ENCODE assay signal across 1 fruit fly cellular context in the genomic region with DNA sequence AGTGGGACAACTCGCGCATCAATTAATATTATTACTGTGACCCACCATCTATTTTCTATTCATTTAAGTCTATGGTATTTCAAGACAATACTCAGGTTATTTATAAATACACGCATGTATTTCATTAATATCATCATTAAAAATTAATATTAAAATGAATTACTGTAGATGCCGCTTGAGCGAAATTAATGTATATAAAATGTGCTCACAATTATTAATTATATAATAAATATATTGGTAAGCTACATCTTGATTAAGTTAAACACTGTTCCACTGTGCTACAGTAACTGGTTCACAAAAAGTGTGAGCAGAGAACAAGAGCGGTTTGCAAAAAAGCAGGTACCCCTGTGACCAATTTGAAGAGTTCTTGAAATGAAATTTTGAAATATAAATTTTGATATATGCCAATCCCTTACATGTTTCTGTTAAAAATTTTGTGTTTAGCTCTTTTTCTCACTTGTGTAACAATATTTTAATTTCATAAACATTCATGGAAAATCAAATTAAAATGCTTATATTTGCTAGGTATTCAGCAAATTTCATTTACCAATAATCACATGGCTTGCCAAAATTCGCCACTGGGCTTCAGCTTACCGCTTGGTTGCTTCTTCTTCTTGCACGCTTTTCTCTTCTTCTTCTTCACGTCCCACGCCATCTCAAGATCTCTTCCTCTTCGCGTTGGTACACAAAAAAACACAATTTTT.
TF ChIP-seq lines count a peak whose summit lies in the region.

No protein-coding gene starts in this region.

TF ChIP-seq in whole organism, embryonic, 481 proteins besides CTCF, POLR2A, EP300 and RAD21 (continued from another document and continues in another):
- no peak for TF ChIP-seq cg (GFP tag; optimal IDR thresholded peaks at IDR 0.05; lab: Kevin White, UChicago)
- TF ChIP-seq CG31224 (GFP tag; IDR thresholded peaks at IDR 0.05; lab: Robert Waterston, UW), result peak; percentile 99
- peak; percentile 85 for TF ChIP-seq dan (GFP tag; IDR thresholded peaks at IDR 0.05; lab: Robert Waterston, UW)
- TF ChIP-seq CG5953 (GFP tag; IDR thresholded peaks at IDR 0.05; lab: Robert Waterston, UW), result peak; percentile 99
- TF ChIP-seq kah (GFP tag; optimal IDR thresholded peaks at IDR 0.05; lab: Kevin White, UChicago), result peak; percentile 98
- TF ChIP-seq fd3F (GFP tag; optimal IDR thresholded peaks at IDR 0.05; lab: Kevin White, UChicago), result peak; percentile 100
- TF ChIP-seq CG10267 (tag; optimal IDR thresholded peaks at IDR 0.05; lab: Kevin White, UChicago), result peak; percentile 99
- TF ChIP-seq Ets97D (GFP tag; optimal IDR thresholded peaks at IDR 0.05; lab: Kevin White, UChicago), result peak; percentile 95
- peak; percentile 95 for TF ChIP-seq Adf1 (GFP tag; IDR thresholded peaks at IDR 0.05; lab: Robert Waterston, UW)
- peak; percentile 100 for TF ChIP-seq Med (GFP tag; lab: Kevin White, UChicago)
- peak; percentile 100 for TF ChIP-seq pho (GFP tag; optimal IDR thresholded peaks at IDR 0.05; lab: Kevin White, UChicago)
- peak; percentile 100 for TF ChIP-seq NfI (GFP tag; optimal IDR thresholded peaks at IDR 0.05; lab: Kevin White, UChicago)
- TF ChIP-seq Sry-δ (GFP tag; optimal IDR thresholded peaks at IDR 0.05; lab: Kevin White, UChicago), result peak; percentile 88
- peak; percentile 100 for TF ChIP-seq CG32767 (GFP tag; IDR thresholded peaks at IDR 0.05; lab: Robert Waterston, UW)
- peak; percentile 95 for TF ChIP-seq psq (GFP tag; optimal IDR thresholded peaks at IDR 0.05; lab: Kevin White, UChicago)
- peak; percentile 100 for TF ChIP-seq dmrt11E (tag; optimal IDR thresholded peaks at IDR 0.05; lab: Kevin White, UChicago)
- TF ChIP-seq Side (GFP tag; optimal IDR thresholded peaks at IDR 0.05; lab: Kevin White, UChicago), result peak; percentile 99
- TF ChIP-seq Bteb2 (GFP tag; optimal IDR thresholded peaks at IDR 0.05; lab: Kevin White, UChicago), result peak; percentile 100
- peak; percentile 100 for TF ChIP-seq Camta (GFP tag; optimal IDR thresholded peaks at IDR 0.05; lab: Kevin White, UChicago)
- TF ChIP-seq sna (GFP tag; IDR thresholded peaks at IDR 0.05; lab: Robert Waterston, UW; ENCODE audit: partially characterized antibody), result peak; percentile 40; the same call in 1 of the 2 replicates
- TF ChIP-seq pros (GFP tag; optimal IDR thresholded peaks at IDR 0.05; lab: Kevin White, UChicago), result no peak
- peak; percentile 99 for TF ChIP-seq CG11247 (GFP tag; IDR thresholded peaks at IDR 0.05; lab: Robert Waterston, UW)
- peak; percentile 100 for TF ChIP-seq Hr3 (GFP tag; optimal IDR thresholded peaks at IDR 0.05; lab: Kevin White, UChicago)
- TF ChIP-seq B-H1 (GFP tag; IDR thresholded peaks at IDR 0.05; lab: Robert Waterston, UW), result peak; percentile 99
- peak; percentile 85 for TF ChIP-seq corto (GFP tag; optimal IDR thresholded peaks at IDR 0.05; lab: Kevin White, UChicago)
- peak; percentile 49; the same call in 1 of the 2 replicates for TF ChIP-seq inv (GFP tag; IDR thresholded peaks at IDR 0.05; lab: Robert Waterston, UW; ENCODE audit: partially characterized antibody)
- TF ChIP-seq CG15696 (tag; optimal IDR thresholded peaks at IDR 0.05; lab: Kevin White, UChicago), result peak; percentile 99
- peak; percentile 99 for TF ChIP-seq pnt (GFP tag; optimal IDR thresholded peaks at IDR 0.05; lab: Kevin White, UChicago)
- TF ChIP-seq Trl (optimal IDR thresholded peaks at IDR 0.05; lab: Kevin White, UChicago), result no peak
- TF ChIP-seq Trl (GFP tag; optimal IDR thresholded peaks at IDR 0.05; lab: Kevin White, UChicago), result peak; percentile 100
- TF ChIP-seq CG17568 (GFP tag; optimal IDR thresholded peaks at IDR 0.05; lab: Kevin White, UChicago), result peak; percentile 99
- peak; percentile 100 for TF ChIP-seq CG4328 (GFP tag; optimal IDR thresholded peaks at IDR 0.05; lab: Kevin White, UChicago)
- TF ChIP-seq CG17186 (GFP tag; optimal IDR thresholded peaks at IDR 0.05; lab: Kevin White, UChicago), result peak; percentile 96
- TF ChIP-seq CG9817 (tag; optimal IDR thresholded peaks at IDR 0.05; lab: Kevin White, UChicago), result peak; percentile 100
- peak; percentile 99 for TF ChIP-seq CG12236 (GFP tag; optimal IDR thresholded peaks at IDR 0.05; lab: Kevin White, UChicago)
- TF ChIP-seq Ptx1 (GFP tag; IDR thresholded peaks at IDR 0.05; lab: Robert Waterston, UW), result peak; percentile 100
- TF ChIP-seq BEAF-32 (GFP tag; optimal IDR thresholded peaks at IDR 0.05; lab: Kevin White, UChicago), result peak; percentile 52
- peak; percentile 100 for TF ChIP-seq CG13775 (GFP tag; optimal IDR thresholded peaks at IDR 0.05; lab: Kevin White, UChicago)
- peak in 2 of 3 experiments; percentile 52 to 98 for TF ChIP-seq Stat92E (GFP tag; optimal IDR thresholded peaks at IDR 0.05; lab: Kevin White, UChicago)
- TF ChIP-seq CG34224 (GFP tag; IDR thresholded peaks at IDR 0.05; lab: Robert Waterston, UW; ENCODE audit: partially characterized antibody), result no peak
- TF ChIP-seq Meics (GFP tag; optimal IDR thresholded peaks at IDR 0.05; lab: Kevin White, UChicago), result peak; percentile 100
- no peak for TF ChIP-seq Tbp (GFP tag; optimal IDR thresholded peaks at IDR 0.05; lab: Kevin White, UChicago)
- TF ChIP-seq Opbp (GFP tag; IDR thresholded peaks at IDR 0.05; lab: Robert Waterston, UW; ENCODE audit: partially characterized antibody), result no peak
- TF ChIP-seq gro (GFP tag; optimal IDR thresholded peaks at IDR 0.05; lab: Kevin White, UChicago), result peak; percentile 100
- peak; percentile 93 for TF ChIP-seq kni (GFP tag; optimal IDR thresholded peaks at IDR 0.05; lab: Kevin White, UChicago)
- peak; percentile 100 for TF ChIP-seq Sox100B (GFP tag; optimal IDR thresholded peaks at IDR 0.05; lab: Kevin White, UChicago)
- TF ChIP-seq wek (GFP tag; optimal IDR thresholded peaks at IDR 0.05; lab: Kevin White, UChicago), result peak; percentile 94
- TF ChIP-seq fd64A (GFP tag; optimal IDR thresholded peaks at IDR 0.05; lab: Kevin White, UChicago), result peak; percentile 87
- TF ChIP-seq Ravus (GFP tag; IDR thresholded peaks at IDR 0.05; lab: Robert Waterston, UW), result peak; percentile 99
- peak; percentile 100 for TF ChIP-seq gcm2 (GFP tag; optimal IDR thresholded peaks at IDR 0.05; lab: Kevin White, UChicago)
- peak; percentile 81 for TF ChIP-seq MESR4 (GFP tag; optimal IDR thresholded peaks at IDR 0.05; lab: Kevin White, UChicago)
- TF ChIP-seq tup (GFP tag; optimal IDR thresholded peaks at IDR 0.05; lab: Kevin White, UChicago), result peak; percentile 99
- peak; percentile 100 for TF ChIP-seq gem (tag; optimal IDR thresholded peaks at IDR 0.05; lab: Kevin White, UChicago)
- peak; percentile 100 for TF ChIP-seq CG10543 (GFP tag; optimal IDR thresholded peaks at IDR 0.05; lab: Kevin White, UChicago)
- TF ChIP-seq sqz (GFP tag; optimal IDR thresholded peaks at IDR 0.05; lab: Kevin White, UChicago), result peak; percentile 100
- peak; percentile 94 for TF ChIP-seq CG8290 (GFP tag; optimal IDR thresholded peaks at IDR 0.05; lab: Kevin White, UChicago)
- peak; percentile 93 to 99 for TF ChIP-seq CG8290 (tag; optimal IDR thresholded peaks at IDR 0.05; lab: Kevin White, UChicago)
- peak; percentile 95 for TF ChIP-seq CG31365 (tag; optimal IDR thresholded peaks at IDR 0.05; lab: Kevin White, UChicago)
- peak; percentile 99 for TF ChIP-seq bab2 (GFP tag; optimal IDR thresholded peaks at IDR 0.05; lab: Kevin White, UChicago)
- TF ChIP-seq CG10979 (tag; optimal IDR thresholded peaks at IDR 0.05; lab: Kevin White, UChicago), result peak; percentile 99
- TF ChIP-seq bigmax (GFP tag; optimal IDR thresholded peaks at IDR 0.05; lab: Kevin White, UChicago), result peak; percentile 86
- TF ChIP-seq HLH4C (GFP tag; IDR thresholded peaks at IDR 0.05; lab: Robert Waterston, UW; ENCODE audit: partially characterized antibody), result peak; percentile 65; the same call in 2 of the 3 replicates
- peak; percentile 98 for TF ChIP-seq D19A (tag; optimal IDR thresholded peaks at IDR 0.05; lab: Kevin White, UChicago)
- TF ChIP-seq Oaz (GFP tag; IDR thresholded peaks at IDR 0.05; lab: Robert Waterston, UW), result peak; percentile 99
- peak; percentile 98 for TF ChIP-seq Awh (GFP tag; IDR thresholded peaks at IDR 0.05; lab: Robert Waterston, UW)
- TF ChIP-seq Fer2 (tag; optimal IDR thresholded peaks at IDR 0.05; lab: Kevin White, UChicago), result peak; percentile 99
- TF ChIP-seq lilli (GFP tag; optimal IDR thresholded peaks at IDR 0.05; lab: Kevin White, UChicago), result peak; percentile 100
- TF ChIP-seq gsb-n (tag; optimal IDR thresholded peaks at IDR 0.05; lab: Kevin White, UChicago), result peak; percentile 99
- TF ChIP-seq CG10959 (GFP tag; IDR thresholded peaks at IDR 0.05; lab: Robert Waterston, UW), result peak; percentile 98
- peak; percentile 98 for TF ChIP-seq CG8765 (GFP tag; IDR thresholded peaks at IDR 0.05; lab: Robert Waterston, UW)
- TF ChIP-seq gt (GFP tag; IDR thresholded peaks at IDR 0.05; lab: Robert Waterston, UW), result peak; percentile 97
- peak; percentile 99 for TF ChIP-seq Gug (GFP tag; IDR thresholded peaks at IDR 0.05; lab: Robert Waterston, UW)
- TF ChIP-seq crp (GFP tag; optimal IDR thresholded peaks at IDR 0.05; lab: Kevin White, UChicago), result peak; percentile 41 to 81
- TF ChIP-seq CG10462 (GFP tag; optimal IDR thresholded peaks at IDR 0.05; lab: Kevin White, UChicago), result peak; percentile 100
- peak; percentile 100 for TF ChIP-seq CG13624 (GFP tag; optimal IDR thresholded peaks at IDR 0.05; lab: Kevin White, UChicago)
- TF ChIP-seq esg (GFP tag; conservative IDR thresholded peaks at IDR 0.05; lab: Robert Waterston, UW), result peak; percentile 99
- TF ChIP-seq CG7786 (GFP tag; optimal IDR thresholded peaks at IDR 0.05; lab: Kevin White, UChicago), result peak; percentile 100
- peak; percentile 100 for TF ChIP-seq sens (GFP tag; lab: Kevin White, UChicago)
- peak; percentile 99 for TF ChIP-seq CG32772 (GFP tag; IDR thresholded peaks at IDR 0.05; lab: Robert Waterston, UW)
- TF ChIP-seq CG2116 (GFP tag; optimal IDR thresholded peaks at IDR 0.05; lab: Kevin White, UChicago), result peak; percentile 95
- peak; percentile 99 for TF ChIP-seq trh (GFP tag; optimal IDR thresholded peaks at IDR 0.05; lab: Kevin White, UChicago)
- TF ChIP-seq grn (GFP tag; optimal IDR thresholded peaks at IDR 0.05; lab: Kevin White, UChicago), result peak; percentile 89
- peak; percentile 100 for TF ChIP-seq toy (GFP tag; IDR thresholded peaks at IDR 0.05; lab: Robert Waterston, UW)
- TF ChIP-seq CG2199 (GFP tag; IDR thresholded peaks at IDR 0.05; lab: Robert Waterston, UW), result peak; percentile 98
- peak; percentile 99 for TF ChIP-seq ranshi (GFP tag; IDR thresholded peaks at IDR 0.05; lab: Robert Waterston, UW)
- peak; percentile 99 for TF ChIP-seq peb (GFP tag; IDR thresholded peaks at IDR 0.05; lab: Robert Waterston, UW)
- peak; percentile 99 for TF ChIP-seq Xbp1 (GFP tag; optimal IDR thresholded peaks at IDR 0.05; lab: Kevin White, UChicago)
- peak; percentile 99 for TF ChIP-seq GATAe (GFP tag; conservative IDR thresholded peaks at IDR 0.05; lab: Robert Waterston, UW)
- TF ChIP-seq schlank (tag; optimal IDR thresholded peaks at IDR 0.05; lab: Kevin White, UChicago), result peak; percentile 100
- TF ChIP-seq CG18262 (tag; optimal IDR thresholded peaks at IDR 0.05; lab: Kevin White, UChicago), result peak; percentile 100
- no peak for TF ChIP-seq cad (GFP tag; optimal IDR thresholded peaks at IDR 0.05; lab: Kevin White, UChicago)
- peak; percentile 100 for TF ChIP-seq Drgx (GFP tag; IDR thresholded peaks at IDR 0.05; lab: Robert Waterston, UW)
- peak; percentile 100 for TF ChIP-seq vfl (GFP tag; optimal IDR thresholded peaks at IDR 0.05; lab: Kevin White, UChicago)
- peak; percentile 96 for TF ChIP-seq fd102C (GFP tag; optimal IDR thresholded peaks at IDR 0.05; lab: Kevin White, UChicago)
- peak; percentile 99 for TF ChIP-seq CG12071 (GFP tag; optimal IDR thresholded peaks at IDR 0.05; lab: Kevin White, UChicago)
- no peak for TF ChIP-seq CG42726 (GFP tag; IDR thresholded peaks at IDR 0.05; lab: Robert Waterston, UW; ENCODE audit: partially characterized antibody)
- peak; percentile 100 for TF ChIP-seq Hsf (GFP tag; optimal IDR thresholded peaks at IDR 0.05; lab: Kevin White, UChicago)
- TF ChIP-seq CG14860 (GFP tag; IDR thresholded peaks at IDR 0.05; lab: Robert Waterston, UW; ENCODE audit: partially characterized antibody), result peak; percentile 79
- TF ChIP-seq bsh (GFP tag; optimal IDR thresholded peaks at IDR 0.05; lab: Kevin White, UChicago), result peak; percentile 99 to 100
- peak; percentile 96 for TF ChIP-seq CG3407 (GFP tag; optimal IDR thresholded peaks at IDR 0.05; lab: Kevin White, UChicago)
- peak; percentile 100 for TF ChIP-seq CG11695 (GFP tag; IDR thresholded peaks at IDR 0.05; lab: Robert Waterston, UW)
- TF ChIP-seq vvl (GFP tag; IDR thresholded peaks at IDR 0.05; lab: Robert Waterston, UW), result peak; percentile 99
- peak; percentile 100 for TF ChIP-seq Ssrp (tag; optimal IDR thresholded peaks at IDR 0.05; lab: Kevin White, UChicago)
- TF ChIP-seq prd (optimal IDR thresholded peaks at IDR 0.05; lab: Kevin White, UChicago), result no peak
- peak; percentile 99 for TF ChIP-seq prd (GFP tag; IDR thresholded peaks at IDR 0.05; lab: Robert Waterston, UW)
- TF ChIP-seq nerfin-2 (GFP tag; IDR thresholded peaks at IDR 0.05; lab: Robert Waterston, UW; ENCODE audit: partially characterized antibody), result 0 out of 2 replicates have a peak, but pooled peaks have one; percentile 42
- peak; percentile 100 for TF ChIP-seq maf-S (GFP tag; optimal IDR thresholded peaks at IDR 0.05; lab: Kevin White, UChicago)
- no peak for TF ChIP-seq br (optimal IDR thresholded peaks at IDR 0.05; lab: Kevin White, UChicago)
- no peak for TF ChIP-seq h (optimal IDR thresholded peaks at IDR 0.05; lab: Kevin White, UChicago)
- peak; percentile 100 for TF ChIP-seq CG17385 (GFP tag; optimal IDR thresholded peaks at IDR 0.05; lab: Kevin White, UChicago)
- peak; percentile 100 for TF ChIP-seq Ets65A (GFP tag; lab: Kevin White, UChicago)
- TF ChIP-seq CG4854 (GFP tag; optimal IDR thresholded peaks at IDR 0.05; lab: Kevin White, UChicago), result peak; percentile 100
- peak; percentile 100 for TF ChIP-seq CG15269 (tag; optimal IDR thresholded peaks at IDR 0.05; lab: Kevin White, UChicago)
- TF ChIP-seq zfh2 (GFP tag; optimal IDR thresholded peaks at IDR 0.05; lab: Kevin White, UChicago), result peak; percentile 100
- TF ChIP-seq CG11723 (GFP tag; optimal IDR thresholded peaks at IDR 0.05; lab: Kevin White, UChicago), result peak; percentile 100
- TF ChIP-seq D19B (GFP tag; optimal IDR thresholded peaks at IDR 0.05; lab: Kevin White, UChicago), result peak; percentile 99
- TF ChIP-seq Kr (GFP tag; optimal IDR thresholded peaks at IDR 0.05; lab: Kevin White, UChicago), result peak; percentile 95
- peak; percentile 92 for TF ChIP-seq CG30020 (tag; optimal IDR thresholded peaks at IDR 0.05; lab: Kevin White, UChicago)
- peak; percentile 98 for TF ChIP-seq CG10431 (GFP tag; optimal IDR thresholded peaks at IDR 0.05; lab: Kevin White, UChicago)
- peak; percentile 99 for TF ChIP-seq tap (tag; optimal IDR thresholded peaks at IDR 0.05; lab: Kevin White, UChicago)
- TF ChIP-seq CrebB (tag; optimal IDR thresholded peaks at IDR 0.05; lab: Kevin White, UChicago), result peak; percentile 99
